Fruit fly (Drosophila melanogaster) ovary, adult (tissue): ENCODE data around the gene Pcp.
A peak's percentile ranks its signal among the peaks of the same experiment; 100 is the strongest.

ENCODE experiments used
- CG17801 ChIP-seq: fragments of 200-800 bp; optimal IDR thresholded peaks from 2 replicates; lab custom pipeline; 2019; ENCODE audit warnings: missing biosample characterization, mild to moderate bottlenecking, missing genetic modification characterization, moderate library complexity; ENCODE audit not compliant: partially characterized antibody

Gene Pcp

dm6 chr2L:7056189-7056926 is 34.9 kb downstream of the Pcp start, which contains the start of gene Mnn1:
TSS of gene Mnn1 (plus strand) at chr2L:7056301.
- peak; percentile 41 for TF ChIP-seq CG17801 (GFP tag; lab: Kevin White, UChicago)

DNA sequence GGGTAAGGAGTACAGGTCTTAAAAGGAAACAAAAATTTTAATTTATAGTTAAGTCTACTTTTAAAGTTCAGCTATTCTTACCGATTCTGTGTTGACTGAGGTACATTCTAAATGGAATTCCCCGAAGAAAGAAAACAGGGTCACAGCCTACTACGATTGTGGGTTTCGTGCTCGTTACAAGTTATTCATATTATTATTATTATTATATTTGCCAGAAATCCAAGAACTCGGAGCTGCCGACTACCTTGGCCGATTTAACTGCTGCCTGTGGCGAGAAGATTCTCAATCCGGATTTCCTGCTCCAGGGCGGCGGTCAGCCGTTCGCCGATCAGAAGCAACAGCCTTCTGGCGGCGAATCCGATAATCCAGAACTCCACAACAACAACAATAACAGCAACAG is 39.3 kb downstream of the Pcp start, which contains the start of gene Mst27D:
Gene Mst27D (minus strand): TSS at position 101 of the 400 bp plus-strand sequence.
- no peak for TF ChIP-seq CG17801 (GFP tag; lab: Kevin White, UChicago)

- no peak for TF ChIP-seq CG17801 (GFP tag; lab: Kevin White, UChicago)
Observed at dm6 chr2L:7063721-7064179, 42.3 kb downstream of the Pcp start, which contains the start of gene Sem1. TSS of gene Sem1 (plus strand) at chr2L:7063986.

dm6 chr2L:7065687-7066086 is 44.2 kb downstream of the Pcp start, which contains the start of gene Nuf2:
TSS of gene Nuf2 (minus strand) at chr2L:7065837.
- TF ChIP-seq CG17801 (GFP tag; lab: Kevin White, UChicago) = no peak

- TF ChIP-seq CG17801 (GFP tag; lab: Kevin White, UChicago) = no peak
Observed at dm6 chr2L:7067683-7068082, 46.2 kb downstream of the Pcp start, which contains the start of gene Ugt307A1. TSS of gene Ugt307A1 (plus strand) at chr2L:7067983.

- TF ChIP-seq CG17801 (GFP tag; lab: Kevin White, UChicago) = no peak
Observed at dm6 chr2L:7071219-7071618, 49.7 kb downstream of the Pcp start.

DNA sequence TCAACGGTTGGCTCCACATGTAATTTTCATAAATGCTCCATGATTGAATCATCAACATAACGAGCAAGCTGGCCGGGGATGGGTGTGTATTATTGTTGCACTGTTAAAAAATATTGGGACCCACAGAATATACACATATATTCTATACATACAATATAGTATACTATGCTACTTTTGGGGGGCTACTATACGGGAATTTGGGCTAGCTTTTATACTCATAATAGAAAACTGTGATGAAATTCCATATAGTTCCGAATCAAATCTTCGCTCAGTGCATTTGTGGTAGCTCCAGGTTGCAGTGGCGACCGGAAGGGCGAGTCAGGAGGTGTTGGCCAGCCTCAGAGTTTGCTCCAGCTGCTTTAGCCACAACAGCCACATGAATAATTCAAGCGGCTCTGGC is 50.4 kb downstream of the Pcp start:
- TF ChIP-seq CG17801 (GFP tag; lab: Kevin White, UChicago) = no peak
